Worm (Caenorhabditis elegans) whole organism, L4/young adult: ENCODE measurements around the gene nuaf-3.

Experiments used
- W03F9.2 ChIP-seq: fragments of 150-350 bp; optimal IDR thresholded peaks from 2 replicates; lab custom pipeline; 2014; ENCODE audit warnings: missing biosample characterization, missing genetic modification characterization
- dao-5 ChIP-seq: sonication (generic microtip); optimal IDR thresholded peaks from 2 replicates; lab custom pipeline; 2016; ENCODE audit warnings: missing genotype, missing genetic modification characterization, moderate library complexity, missing compliant biosample characterization
- him-1 ChIP-seq: sonication (generic microtip); optimal IDR thresholded peaks from 2 replicates; lab custom pipeline; 2016; ENCODE audit warnings: missing genotype, missing genetic modification reagents, missing genetic modification characterization, missing compliant biosample characterization

DNA sequence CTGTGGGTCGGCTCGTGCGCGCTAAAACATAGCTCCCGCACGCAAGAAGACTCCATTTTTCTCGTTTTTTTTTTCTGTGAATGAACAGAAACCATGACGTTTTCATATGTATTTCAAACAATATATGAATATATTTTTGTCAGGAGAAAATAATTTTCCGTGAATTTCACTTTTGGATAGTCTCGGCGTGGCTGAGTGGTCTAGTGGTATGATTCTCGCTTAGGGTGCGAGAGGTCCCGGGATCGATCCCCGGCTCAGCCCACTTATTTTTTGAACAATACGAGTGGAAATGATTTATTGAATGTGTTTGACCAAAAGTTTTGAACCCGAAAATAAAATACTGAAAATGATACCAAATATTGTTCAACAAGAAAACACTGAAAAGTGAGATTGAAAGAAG lies 47.3 kb downstream of the nuaf-3 start:
- TF ChIP-seq dao-5 (tag; lab: Kevin White, UChicago) (no peak), W03F9.2 (tag; lab: Kevin White, UChicago) (no peak), him-1 (tag; lab: Kevin White, UChicago) (no peak)
